Fruit fly (Drosophila melanogaster) whole organism, embryonic: ENCODE measurements around the gene CG10663.

Source experiments
- Blimp-1 ChIP-seq: fragments of 200-800 bp; sonication (Bioruptor generic); optimal IDR thresholded peaks from 3 replicates; lab custom pipeline; 2018; ENCODE audit warnings: missing biosample characterization, missing genetic modification characterization, mild to moderate bottlenecking, moderate library complexity, missing genetic modification reagents
- CG10267 ChIP-seq: fragments of 200-800 bp; sonication (Bioruptor generic); optimal IDR thresholded peaks from 2 replicates; lab custom pipeline; 2018; ENCODE audit warnings: missing biosample characterization, mild to moderate bottlenecking, missing genetic modification characterization, moderate library complexity
- CG10321 ChIP-seq: fragments of 200-800 bp; sonication (Bioruptor generic); IDR thresholded peaks from 2 replicates; pipeline ENCODE4 v1.3.6; 2022; ENCODE audit warnings: missing biosample characterization, missing genetic modification characterization
- CG10366 ChIP-seq: fragments of 200-800 bp; sonication (Bioruptor generic); IDR thresholded peaks from 2 replicates; pipeline ENCODE4 v1.3.6; 2022; ENCODE audit warnings: missing biosample characterization, missing genetic modification characterization
- CG12104 ChIP-seq: fragments of 200-800 bp; sonication (Bioruptor generic); optimal IDR thresholded peaks from 3 replicates; lab custom pipeline; 2016; ENCODE audit warnings: missing biosample characterization, missing genetic modification characterization
- CG12155 ChIP-seq: fragments of 200-800 bp; sonication (Bioruptor generic); optimal IDR thresholded peaks from 3 replicates; lab custom pipeline; 2016; ENCODE audit warnings: missing biosample characterization, missing genetic modification characterization
- CG12769 ChIP-seq: fragments of 200-800 bp; sonication (Bioruptor generic); optimal IDR thresholded peaks from 2 replicates; lab custom pipeline; 2019; ENCODE audit warnings: missing biosample characterization, mild to moderate bottlenecking, missing genetic modification characterization, moderate library complexity
- CG15479 ChIP-seq: fragments of 200-800 bp; sonication (Bioruptor generic); optimal IDR thresholded peaks from 3 replicates; lab custom pipeline; 2019; ENCODE audit warnings: missing biosample characterization, mild to moderate bottlenecking, missing genetic modification characterization, moderate library complexity
- CG15696 ChIP-seq: fragments of 200-800 bp; sonication (Bioruptor generic); optimal IDR thresholded peaks from 2 replicates; lab custom pipeline; 2019; ENCODE audit warnings: missing biosample characterization, mild to moderate bottlenecking, missing genetic modification characterization, moderate library complexity
- CG16815 ChIP-seq: fragments of 200-800 bp; sonication (Bioruptor generic); optimal IDR thresholded peaks from 3 replicates; lab custom pipeline; 2017; ENCODE audit warnings: missing biosample characterization, mild to moderate bottlenecking, missing genetic modification characterization
- CG17328 ChIP-seq: fragments of 200-800 bp; sonication (Bioruptor generic); IDR thresholded peaks from 2 replicates; pipeline ENCODE4 v1.3.6; 2022; ENCODE audit warnings: missing biosample characterization, missing genetic modification characterization
- CG33557 ChIP-seq: fragments of 200-800 bp; sonication (Bioruptor generic); optimal IDR thresholded peaks from 2 replicates; lab custom pipeline; 2019; ENCODE audit warnings: missing biosample characterization, mild to moderate bottlenecking, missing genetic modification characterization, moderate library complexity
- CG4424 ChIP-seq: fragments of 200-800 bp; sonication (Bioruptor generic); optimal IDR thresholded peaks from 3 replicates; lab custom pipeline; 2016; ENCODE audit warnings: missing biosample characterization, missing genetic modification characterization
- CG6254 ChIP-seq: fragments of 200-800 bp; sonication (Bioruptor generic); optimal IDR thresholded peaks from 3 replicates; lab custom pipeline; 2017; ENCODE audit warnings: mild to moderate bottlenecking, missing biosample characterization, missing genetic modification reagents, missing genetic modification characterization
- CG8924 ChIP-seq: fragments of 200-800 bp; optimal IDR thresholded peaks from 3 replicates; lab custom pipeline; 2019; ENCODE audit warnings: missing biosample characterization, mild to moderate bottlenecking, missing genetic modification characterization, moderate library complexity
- CG9727 ChIP-seq: fragments of 200-800 bp; sonication (Bioruptor generic); optimal IDR thresholded peaks from 3 replicates; lab custom pipeline; 2017; ENCODE audit warnings: missing biosample characterization, mild to moderate bottlenecking, missing genetic modification characterization
- CHES-1-like ChIP-seq: fragments of 200-800 bp; sonication (Bioruptor generic); optimal IDR thresholded peaks from 2 replicates; lab custom pipeline; 2016; ENCODE audit warnings: missing biosample characterization, missing genetic modification characterization
- D ChIP-seq, 2 experiments: fragments of 200-800 bp in 1 of 2; fragments of >200 bp in 1 of 2; sonication (Bioruptor generic) in 1 of 2; optimal IDR thresholded peaks; 2 replicates in 1 of 2; 3 replicates in 1 of 2; lab custom pipeline; 2017; ENCODE audit warnings: mild to moderate bottlenecking in 1 of 2, missing biosample characterization in 1 of 2, missing genetic modification characterization in 1 of 2, missing genetic modification reagents in 1 of 2
- Doc3 ChIP-seq: fragments of 200-800 bp; sonication (Bioruptor generic); IDR thresholded peaks from 3 replicates; pipeline ENCODE4 v1.3.6; 2022; ENCODE audit warnings: missing biosample characterization, missing genetic modification characterization; ENCODE audit not compliant: partially characterized antibody
- Fer2 ChIP-seq: fragments of 200-800 bp; sonication (Bioruptor generic); optimal IDR thresholded peaks from 2 replicates; lab custom pipeline; 2018; ENCODE audit warnings: missing biosample characterization, mild to moderate bottlenecking, missing genetic modification characterization, moderate library complexity
- HLH54F ChIP-seq: fragments of 200-800 bp; sonication (Bioruptor generic); optimal IDR thresholded peaks from 3 replicates; lab custom pipeline; 2016; ENCODE audit warnings: missing biosample characterization, missing genetic modification characterization
- Kr ChIP-seq: fragments of 200-800 bp; sonication (Bioruptor generic); optimal IDR thresholded peaks from 2 replicates; lab custom pipeline; 2017; ENCODE audit warnings: missing biosample characterization, mild to moderate bottlenecking, missing genetic modification characterization
- Lhr ChIP-seq: fragments of 200-800 bp; sonication (Bioruptor generic); optimal IDR thresholded peaks from 3 replicates; lab custom pipeline; 2017; ENCODE audit warnings: mild to moderate bottlenecking, missing biosample characterization, missing genetic modification reagents, missing genetic modification characterization
- Max ChIP-seq: fragments of 200-800 bp; sonication (Bioruptor generic); optimal IDR thresholded peaks from 2 replicates; lab custom pipeline; 2016; ENCODE audit warnings: missing biosample characterization, mild to moderate bottlenecking, missing genetic modification characterization
- Sox100B ChIP-seq: fragments of 200-800 bp; sonication (Bioruptor generic); optimal IDR thresholded peaks from 3 replicates; lab custom pipeline; 2018; ENCODE audit warnings: missing biosample characterization, mild to moderate bottlenecking, missing genetic modification characterization
- Ssrp ChIP-seq: fragments of 200-800 bp; sonication (Bioruptor generic); optimal IDR thresholded peaks from 2 replicates; lab custom pipeline; 2018; ENCODE audit warnings: missing biosample characterization, mild to moderate bottlenecking, missing genetic modification characterization, moderate library complexity
- Stat92E ChIP-seq, 3 experiments: fragments of >200 bp in 2 of 3; fragments of 200-800 bp in 1 of 3; sonication (Bioruptor generic) in 1 of 3; optimal IDR thresholded peaks; 2 replicates each; lab custom pipeline; 2017 to 2019; ENCODE audit warnings: missing biosample characterization in 3 of 3, missing genetic modification characterization in 3 of 3, mild to moderate bottlenecking in 1 of 3, moderate library complexity in 1 of 3
- Xrp1 ChIP-seq: fragments of 200-800 bp; sonication (Bioruptor generic); IDR thresholded peaks from 2 replicates; pipeline ENCODE4 v1.3.6; 2022; ENCODE audit warnings: missing biosample characterization, missing genetic modification characterization
- ara ChIP-seq: fragments of 200-800 bp; sonication (Bioruptor generic); IDR thresholded peaks from 2 replicates; pipeline ENCODE4 v1.3.6; 2022; ENCODE audit warnings: missing biosample characterization, missing genetic modification characterization
- bigmax ChIP-seq: fragments of 200-800 bp; sonication (Bioruptor generic); optimal IDR thresholded peaks from 2 replicates; lab custom pipeline; 2018; ENCODE audit warnings: missing biosample characterization, mild to moderate bottlenecking, missing genetic modification characterization
- bsh ChIP-seq, 2 experiments: fragments of 200-800 bp; sonication (Bioruptor generic); optimal IDR thresholded peaks; 2 replicates each; lab custom pipeline; 2017 to 2018; ENCODE audit warnings: mild to moderate bottlenecking in 2 of 2, missing biosample characterization in 2 of 2, missing genetic modification characterization in 2 of 2, moderate library complexity in 1 of 2
- btn ChIP-seq: fragments of 200-800 bp; sonication (Bioruptor generic); optimal IDR thresholded peaks from 2 replicates; lab custom pipeline; 2016; ENCODE audit warnings: missing biosample characterization, missing genetic modification characterization
- chn ChIP-seq: fragments of 200-800 bp; sonication (Bioruptor generic); optimal IDR thresholded peaks from 2 replicates; lab custom pipeline; 2016; ENCODE audit warnings: missing biosample characterization, missing genetic modification characterization
- dmrt11E ChIP-seq: fragments of 200-800 bp; sonication (Bioruptor generic); optimal IDR thresholded peaks from 3 replicates; lab custom pipeline; 2018; ENCODE audit warnings: missing biosample characterization, mild to moderate bottlenecking, missing genetic modification characterization, moderate library complexity
- gem ChIP-seq: fragments of 200-800 bp; sonication (Bioruptor generic); optimal IDR thresholded peaks from 2 replicates; lab custom pipeline; 2019; ENCODE audit warnings: missing biosample characterization, mild to moderate bottlenecking, missing genetic modification characterization, moderate library complexity
- gsb-n ChIP-seq: fragments of 200-800 bp; sonication (Bioruptor generic); optimal IDR thresholded peaks from 3 replicates; lab custom pipeline; 2018; ENCODE audit warnings: missing biosample characterization, mild to moderate bottlenecking, missing genetic modification characterization
- knrl ChIP-seq: fragments of 200-800 bp; sonication (Bioruptor generic); IDR thresholded peaks from 3 replicates; pipeline ENCODE4 v1.3.6; 2022; ENCODE audit warnings: missing biosample characterization, missing genetic modification characterization; ENCODE audit not compliant: partially characterized antibody
- lola ChIP-seq, 3 experiments: fragments of >200 bp in 2 of 3; fragments of 200-800 bp in 1 of 3; sonication (Bioruptor generic) in 1 of 3; optimal IDR thresholded peaks; 2 replicates each; lab custom pipeline; 2017 to 2019; ENCODE audit warnings: missing biosample characterization in 3 of 3, missing genetic modification characterization in 3 of 3, mild to moderate bottlenecking in 1 of 3, moderate library complexity in 1 of 3
- otp ChIP-seq: fragments of 200-800 bp; sonication (Bioruptor generic); IDR thresholded peaks from 3 replicates; pipeline ENCODE4, ENCODE4 v1.3.6; 2022; ENCODE audit warnings: missing biosample characterization, missing genetic modification characterization
- pho ChIP-seq: fragments of 200-800 bp; sonication (Bioruptor generic); optimal IDR thresholded peaks from 2 replicates; lab custom pipeline; 2016; ENCODE audit warnings: missing biosample characterization, missing genetic modification characterization
- phol ChIP-seq: fragments of 200-800 bp; sonication (Bioruptor generic); optimal IDR thresholded peaks from 3 replicates; lab custom pipeline; 2018; ENCODE audit warnings: missing biosample characterization, mild to moderate bottlenecking, missing genetic modification characterization, moderate library complexity
- prd ChIP-seq, 3 experiments: fragments of >200 bp in 2 of 3; fragments of 200-800 bp in 1 of 3; sonication (Bioruptor generic) in 1 of 3; optimal IDR thresholded peaks in 2 of 3; IDR thresholded peaks in 1 of 3; 2 replicates in 2 of 3; 3 replicates in 1 of 3; pipeline versions ENCODE4 v1.3.6 to Lab custom; 2017 to 2022; ENCODE audit warnings: missing biosample characterization in 1 of 3, missing genetic modification characterization in 1 of 3
- rib ChIP-seq: fragments of 200-800 bp; sonication (Bioruptor generic); IDR thresholded peaks from 2 replicates; pipeline ENCODE4 v1.3.6; 2022; ENCODE audit warnings: missing biosample characterization, missing genetic modification characterization
- sqz ChIP-seq: fragments of 200-800 bp; sonication (Bioruptor generic); optimal IDR thresholded peaks from 3 replicates; lab custom pipeline; 2018; ENCODE audit warnings: missing biosample characterization, mild to moderate bottlenecking, missing genetic modification characterization
- usp ChIP-seq: fragments of >200 bp; optimal IDR thresholded peaks from 2 replicates; lab custom pipeline; 2017; ENCODE audit warnings: missing biosample characterization, missing genetic modification characterization
- wor ChIP-seq: fragments of 200-800 bp; sonication (Bioruptor generic); IDR thresholded peaks from 2 replicates; pipeline ENCODE4 v1.3.6; 2022; ENCODE audit warnings: missing biosample characterization, missing genetic modification characterization
- zen ChIP-seq: fragments of 200-800 bp; sonication (Bioruptor generic); optimal IDR thresholded peaks from 3 replicates; lab custom pipeline; 2018; ENCODE audit warnings: missing biosample characterization, mild to moderate bottlenecking, missing genetic modification characterization, moderate library complexity
- zf30C ChIP-seq: fragments of 200-800 bp; sonication (Bioruptor generic); optimal IDR thresholded peaks from 3 replicates; lab custom pipeline; 2018; ENCODE audit warnings: missing biosample characterization, mild to moderate bottlenecking, missing genetic modification characterization

Gene CG10663

DNA sequence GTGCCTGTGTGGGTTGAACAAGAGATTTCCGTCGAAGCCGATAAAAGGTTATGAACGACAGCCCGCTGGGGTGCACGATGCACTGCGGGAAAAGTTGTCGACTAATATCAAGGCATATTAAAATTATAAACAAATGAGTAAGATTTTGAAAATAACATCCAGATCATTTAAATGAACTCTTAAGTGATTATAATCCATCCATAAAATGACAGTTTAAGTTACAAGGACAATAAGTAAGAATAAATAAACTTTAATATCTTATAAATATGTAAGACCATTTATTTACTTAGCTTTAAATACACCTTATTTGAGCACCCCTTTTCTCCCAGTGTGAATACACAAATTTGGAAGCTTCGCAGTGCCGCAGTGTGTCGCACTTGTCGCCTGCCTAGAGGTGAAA is 40.8 kb downstream of the CG10663 start (continued):
- TF ChIP-seq otp (GFP tag; lab: Robert Waterston, UW) (no peak), Doc3 (GFP tag; lab: Robert Waterston, UW) (no peak), Sox100B (GFP tag; lab: Kevin White, UChicago) (peak; percentile 38), lola (GFP tag; optimal IDR thresholded peaks at IDR 0.05; lab: Kevin White, UChicago) (peak in 1 of 3 experiments; percentile 66), Blimp-1 (peak; percentile 49), CG16815 (peak; percentile 21), Fer2 (tag; lab: Kevin White, UChicago) (no peak), dmrt11E (peak; percentile 71), usp (GFP tag; lab: Kevin White, UChicago) (no peak), CG12769 (tag; lab: Kevin White, UChicago) (no peak), CG15696 (tag; lab: Kevin White, UChicago) (peak; percentile 67), Ssrp (tag; lab: Kevin White, UChicago) (peak; percentile 21), Stat92E (GFP tag; optimal IDR thresholded peaks at IDR 0.05; lab: Kevin White, UChicago) (peak in 1 of 3 experiments; percentile 13), CG10267 (tag; lab: Kevin White, UChicago) (peak; percentile 64), btn (no peak), Kr (GFP tag; lab: Kevin White, UChicago) (no peak), HLH54F (no peak), pho (GFP tag; lab: Kevin White, UChicago) (no peak), bigmax (GFP tag; lab: Kevin White, UChicago) (no peak), D (optimal IDR thresholded peaks at IDR 0.05; lab: Kevin White, UChicago) (no peak), D (GFP tag; optimal IDR thresholded peaks at IDR 0.05; lab: Kevin White, UChicago) (peak; percentile 72), rib (GFP tag; lab: Robert Waterston, UW) (no peak), wor (GFP tag; lab: Robert Waterston, UW) (no peak), CG17328 (GFP tag; lab: Robert Waterston, UW) (peak; percentile 26; the same call in 1 of the 2 replicates), Max (GFP tag; lab: Kevin White, UChicago) (peak; percentile 19), CG12155 (no peak), gem (tag; lab: Kevin White, UChicago) (peak; percentile 37), zen (tag; lab: Kevin White, UChicago) (peak; percentile 46), prd (optimal IDR thresholded peaks at IDR 0.05; lab: Kevin White, UChicago) (no peak), prd (GFP tag; IDR thresholded peaks at IDR 0.05; lab: Robert Waterston, UW) (0 out of 3 replicates have a peak, but pooled peaks have one; percentile 13), Lhr (GFP tag; lab: Kevin White, UChicago) (no peak), CG12104 (GFP tag; lab: Kevin White, UChicago) (peak; percentile 17), CG4424 (GFP tag; lab: Kevin White, UChicago) (peak; percentile 25), CG8924 (tag; lab: Kevin White, UChicago) (peak; percentile 41), zf30C (GFP tag; lab: Kevin White, UChicago) (peak; percentile 68), chn (GFP tag; lab: Kevin White, UChicago) (no peak), CG6254 (peak; percentile 63), CG15479 (GFP tag; lab: Kevin White, UChicago) (peak; percentile 13), CG10366 (GFP tag; lab: Robert Waterston, UW) (no peak), sqz (no peak), CG10321 (GFP tag; lab: Robert Waterston, UW) (no peak), ara (GFP tag; lab: Robert Waterston, UW) (0 out of 2 replicates have a peak, but pooled peaks have one; percentile 35), bsh (GFP tag; optimal IDR thresholded peaks at IDR 0.05; lab: Kevin White, UChicago) (peak in 1 of 2 experiments; percentile 22), Xrp1 (GFP tag; lab: Robert Waterston, UW) (peak; percentile 39; the same call in 1 of the 2 replicates), CG9727 (GFP tag; lab: Kevin White, UChicago) (peak; percentile 61), CHES-1-like (GFP tag; lab: Kevin White, UChicago) (no peak), gsb-n (tag; lab: Kevin White, UChicago) (no peak), phol (tag; lab: Kevin White, UChicago) (peak; percentile 59), knrl (GFP tag; lab: Robert Waterston, UW) (no peak), CG33557 (GFP tag; lab: Kevin White, UChicago) (peak; percentile 6)
